Worm (Caenorhabditis elegans): ENCODE results near the gene K08E7.5.

DNA sequence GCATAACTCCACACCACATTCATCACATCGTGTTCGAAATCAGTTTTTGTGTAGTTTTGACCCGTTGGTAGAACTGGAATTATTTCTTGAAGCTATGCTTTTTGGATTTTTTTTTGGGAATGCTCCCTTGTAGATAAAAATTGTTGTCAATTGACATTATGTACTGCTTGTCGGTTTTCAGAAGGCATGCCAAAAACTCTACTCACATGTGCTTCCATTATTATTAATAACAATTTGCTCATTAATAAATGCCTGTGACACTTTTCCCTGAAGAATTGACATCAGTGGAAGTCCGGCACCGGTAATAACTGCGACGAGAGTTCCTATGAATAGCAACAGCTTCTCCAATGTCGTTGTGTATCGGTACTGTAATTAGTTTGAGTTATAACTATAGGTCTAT is 23.8 kb downstream of the K08E7.5 start:
- TF ChIP-seq dao-5 (tag; optimal IDR thresholded peaks at IDR 0.05) (no peak), him-1 (tag; optimal IDR thresholded peaks at IDR 0.05) (no peak), W03F9.2 (tag; optimal IDR thresholded peaks at IDR 0.05) (no peak)

All from whole organism, L4/young adult.